Worm (Caenorhabditis elegans) whole organism, late embryonic: Measurements from ENCODE around the gene srh-4.

Source experiments
- C38D4.7 ChIP-seq: fragments of 200-800 bp; sonication (Bioruptor generic); optimal IDR thresholded peaks from 2 replicates; lab custom pipeline; 2018; ENCODE audit warnings: mild to moderate bottlenecking, missing genetic modification characterization, moderate library complexity, missing compliant biosample characterization
- F13H6.1 ChIP-seq: sonication (generic microtip); optimal IDR thresholded peaks from 2 replicates; lab custom pipeline; 2016; ENCODE audit warnings: missing genetic modification characterization, missing compliant biosample characterization
- K09A11.1 ChIP-seq: sonication (generic microtip); optimal IDR thresholded peaks from 2 replicates; lab custom pipeline; 2017; ENCODE audit warnings: antibody characterized with exemption, mild to moderate bottlenecking, missing genetic modification characterization, missing compliant biosample characterization; ENCODE audit not compliant: insufficient read depth
- T23F11.4 ChIP-seq: fragments of 200-800 bp; sonication (Bioruptor generic); optimal IDR thresholded peaks from 2 replicates; lab custom pipeline; 2018; ENCODE audit warnings: mild to moderate bottlenecking, missing genetic modification characterization, missing compliant biosample characterization
- Y22D7AL.16 ChIP-seq: sonication (generic microtip); optimal IDR thresholded peaks from 2 replicates; lab custom pipeline; 2016; ENCODE audit warnings: missing genetic modification characterization, missing compliant biosample characterization
- ahr-1 ChIP-seq: sonication (generic microtip); optimal IDR thresholded peaks from 2 replicates; lab custom pipeline; 2016; ENCODE audit warnings: missing genetic modification characterization, missing compliant biosample characterization
- ceh-14 ChIP-seq: sonication (generic microtip); optimal IDR thresholded peaks from 2 replicates; lab custom pipeline; 2016; ENCODE audit warnings: missing genotype, missing genetic modification characterization, missing compliant biosample characterization
- ceh-18 ChIP-seq: sonication (generic microtip); optimal IDR thresholded peaks from 2 replicates; lab custom pipeline; 2016; ENCODE audit warnings: missing genetic modification characterization, missing compliant biosample characterization
- ceh-2 ChIP-seq: sonication (generic microtip); optimal IDR thresholded peaks from 2 replicates; lab custom pipeline; 2016; ENCODE audit warnings: missing genotype, missing genetic modification characterization, missing compliant biosample characterization
- ceh-24 ChIP-seq: sonication (generic microtip); optimal IDR thresholded peaks from 2 replicates; lab custom pipeline; 2016; ENCODE audit warnings: mild to moderate bottlenecking, missing genetic modification characterization, missing compliant biosample characterization
- ceh-30 ChIP-seq: fragments of 150-350 bp; optimal IDR thresholded peaks from 2 replicates; lab custom pipeline; 2014; ENCODE audit warnings: missing biosample characterization, missing genetic modification characterization
- ceh-34 ChIP-seq: sonication (generic microtip); optimal IDR thresholded peaks from 2 replicates; lab custom pipeline; 2016; ENCODE audit warnings: mild to moderate bottlenecking, missing genetic modification characterization, missing compliant biosample characterization
- ceh-45 ChIP-seq: fragments of 200-800 bp; sonication (Bioruptor generic); IDR thresholded peaks from 2 replicates; pipeline ENCODE4 v1.3.6; 2022; ENCODE audit warnings: missing genetic modification reagents, missing genetic modification characterization, missing compliant biosample characterization
- ceh-6 ChIP-seq: fragments of 200-800 bp; sonication (Bioruptor generic); optimal IDR thresholded peaks from 2 replicates; lab custom pipeline; 2018; ENCODE audit warnings: mild to moderate bottlenecking, missing genetic modification characterization, missing compliant biosample characterization
- ceh-9 ChIP-seq: sonication (generic microtip); optimal IDR thresholded peaks from 2 replicates; lab custom pipeline; 2016; ENCODE audit warnings: mild to moderate bottlenecking, missing genetic modification characterization, inconsistent platforms, missing compliant biosample characterization
- dmd-4 ChIP-seq: sonication (generic microtip); optimal IDR thresholded peaks from 2 replicates; lab custom pipeline; 2016; ENCODE audit warnings: borderline replicate concordance, missing genetic modification characterization, missing compliant biosample characterization
- elt-4 ChIP-seq: sonication (generic microtip); optimal IDR thresholded peaks from 2 replicates; lab custom pipeline; 2016; ENCODE audit warnings: missing genetic modification characterization, missing compliant biosample characterization
- fax-1 ChIP-seq: sonication (generic microtip); optimal IDR thresholded peaks from 2 replicates; lab custom pipeline; 2016; ENCODE audit warnings: missing genotype, missing genetic modification characterization, missing compliant biosample characterization
- fkh-10 ChIP-seq: fragments of 150-350 bp; optimal IDR thresholded peaks from 2 replicates; lab custom pipeline; 2014; ENCODE audit warnings: missing biosample characterization, missing genetic modification reagents, missing genetic modification characterization
- gmeb-2 ChIP-seq: sonication (generic microtip); optimal IDR thresholded peaks from 2 replicates; lab custom pipeline; 2016; ENCODE audit warnings: missing genetic modification characterization, inconsistent platforms, missing compliant biosample characterization
- hlh-13 ChIP-seq: fragments of 200-800 bp; sonication (Bioruptor generic); optimal IDR thresholded peaks from 2 replicates; lab custom pipeline; 2018; ENCODE audit warnings: mild to moderate bottlenecking, missing genetic modification characterization, missing compliant biosample characterization
- hlh-6 ChIP-seq: sonication (generic microtip); optimal IDR thresholded peaks from 2 replicates; lab custom pipeline; 2016; ENCODE audit warnings: missing genotype, missing genetic modification characterization, missing compliant biosample characterization
- nfya-1 ChIP-seq: sonication (generic microtip); optimal IDR thresholded peaks from 2 replicates; lab custom pipeline; 2017; ENCODE audit warnings: missing genetic modification characterization, mild to moderate bottlenecking, missing compliant biosample characterization, antibody characterized with exemption, moderate library complexity
- nhr-232 ChIP-seq: sonication (generic microtip); optimal IDR thresholded peaks from 2 replicates; lab custom pipeline; 2016; ENCODE audit warnings: missing genetic modification characterization, missing compliant biosample characterization
- npax-4 ChIP-seq: sonication (generic microtip); optimal IDR thresholded peaks from 2 replicates; lab custom pipeline; 2016; ENCODE audit warnings: missing genetic modification characterization, missing compliant biosample characterization
- odd-2 ChIP-seq: sonication (generic microtip); optimal IDR thresholded peaks from 2 replicates; lab custom pipeline; 2017; ENCODE audit warnings: antibody characterized with exemption, mild to moderate bottlenecking, missing genetic modification characterization, missing compliant biosample characterization
- pag-3 ChIP-seq: sonication (generic microtip); optimal IDR thresholded peaks from 2 replicates; lab custom pipeline; 2016; ENCODE audit warnings: missing compliant biosample characterization, missing genetic modification characterization, borderline replicate concordance
- pat-9 ChIP-seq: fragments of 200-800 bp; sonication (Bioruptor generic); optimal IDR thresholded peaks from 2 replicates; lab custom pipeline; 2018; ENCODE audit warnings: mild to moderate bottlenecking, missing genetic modification characterization, moderate library complexity, missing compliant biosample characterization
- pqm-1 ChIP-seq: sonication (generic microtip); optimal IDR thresholded peaks from 2 replicates; lab custom pipeline; 2016; ENCODE audit warnings: missing genetic modification characterization, missing compliant biosample characterization
- rnt-1 ChIP-seq: sonication (generic microtip); optimal IDR thresholded peaks from 2 replicates; lab custom pipeline; 2016; ENCODE audit warnings: missing genetic modification characterization, missing compliant biosample characterization
- sdc-2 ChIP-seq: sonication (generic microtip); optimal IDR thresholded peaks from 2 replicates; lab custom pipeline; 2016; ENCODE audit warnings: missing genotype, missing genetic modification characterization, missing compliant biosample characterization
- sox-2 ChIP-seq: fragments of 200-800 bp; sonication (Bioruptor generic); IDR thresholded peaks from 2 replicates; pipeline ENCODE4 v1.3.6; 2022; ENCODE audit warnings: missing genetic modification reagents, missing genetic modification characterization, missing compliant biosample characterization
- sox-4 ChIP-seq: sonication (generic microtip); optimal IDR thresholded peaks from 2 replicates; lab custom pipeline; 2017; ENCODE audit warnings: mild to moderate bottlenecking, missing genetic modification characterization, inconsistent platforms, missing compliant biosample characterization
- tbx-7 ChIP-seq: sonication (generic microtip); optimal IDR thresholded peaks from 2 replicates; lab custom pipeline; 2016; ENCODE audit warnings: missing genotype, missing genetic modification characterization, missing compliant biosample characterization
- ttx-3 ChIP-seq: sonication (generic microtip); optimal IDR thresholded peaks from 2 replicates; lab custom pipeline; 2016; ENCODE audit warnings: missing genetic modification reagents, missing genetic modification characterization, missing compliant biosample characterization
- unc-3 ChIP-seq, 2 experiments: fragments of 200-800 bp in 1 of 2; sonication (Bioruptor generic) in 1 of 2; sonication (generic microtip) in 1 of 2; conservative IDR thresholded peaks in 1 of 2; optimal IDR thresholded peaks in 1 of 2; 2 replicates each; pipeline versions ENCODE4 v1.3.6 to Lab custom; 2016 to 2022; ENCODE audit warnings: missing compliant biosample characterization in 2 of 2, missing genetic modification characterization in 2 of 2, missing genetic modification reagents in 1 of 2
- ztf-16 ChIP-seq: sonication (generic microtip); optimal IDR thresholded peaks from 2 replicates; lab custom pipeline; 2017; ENCODE audit warnings: missing genetic modification characterization, missing compliant biosample characterization

The srh-4 gene

ce11 chrV:4004577-4004976, 5.7 kb upstream of the srh-4 start:
- TF ChIP-seq pqm-1 (tag; lab: Kevin White, UChicago) (no peak), ceh-9 (no peak), elt-4 (tag; lab: Kevin White, UChicago) (no peak), ceh-14 (tag; lab: Kevin White, UChicago) (no peak), ceh-30 (no peak), rnt-1 (tag; lab: Kevin White, UChicago) (no peak), ceh-6 (GFP tag; lab: Kevin White, UChicago) (no peak)

DNA sequence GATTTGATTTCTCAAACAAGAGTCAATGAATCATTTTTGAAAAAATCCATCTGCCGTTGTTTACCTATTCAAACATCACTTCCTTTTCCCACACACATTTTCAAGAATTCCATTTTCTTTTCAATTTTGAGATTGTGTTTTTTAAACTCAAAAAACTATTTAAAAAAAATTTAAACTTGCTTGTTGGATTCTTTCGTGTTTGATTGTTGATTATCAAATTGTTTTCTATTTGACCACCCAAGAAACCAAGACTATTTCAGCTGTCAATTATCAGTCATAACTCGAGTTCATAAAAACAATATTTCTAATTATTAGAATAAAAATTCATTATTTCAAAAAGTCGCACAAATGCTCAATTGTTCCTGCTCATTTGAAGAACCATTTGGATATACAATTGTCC, 5.1 kb upstream of the srh-4 start, which contains the start of gene srh-8:
Gene srh-8, plus strand, starts transcription at position 301 of the 400 bp plus-strand sequence.
- no peak for TF ChIP-seq ceh-18 (tag; lab: Kevin White, UChicago)
- TF ChIP-seq ceh-14 (tag; lab: Kevin White, UChicago): no peak
- no peak for TF ChIP-seq ceh-2 (tag; lab: Kevin White, UChicago)
- no peak for TF ChIP-seq pqm-1 (tag; lab: Kevin White, UChicago)

- no peak for TF ChIP-seq npax-4
- no peak for TF ChIP-seq hlh-13 (GFP tag; lab: Kevin White, UChicago)
- TF ChIP-seq Y22D7AL.16 (tag; lab: Kevin White, UChicago): no peak
- no peak for TF ChIP-seq ceh-2 (tag; lab: Kevin White, UChicago)
These were observed 2.3 kb upstream of the srh-4 start, which contains the start of gene srh-7 for ce11 chrV:4007927-4008326. TSS of gene srh-7 (plus strand) at chrV:4008227.

DNA sequence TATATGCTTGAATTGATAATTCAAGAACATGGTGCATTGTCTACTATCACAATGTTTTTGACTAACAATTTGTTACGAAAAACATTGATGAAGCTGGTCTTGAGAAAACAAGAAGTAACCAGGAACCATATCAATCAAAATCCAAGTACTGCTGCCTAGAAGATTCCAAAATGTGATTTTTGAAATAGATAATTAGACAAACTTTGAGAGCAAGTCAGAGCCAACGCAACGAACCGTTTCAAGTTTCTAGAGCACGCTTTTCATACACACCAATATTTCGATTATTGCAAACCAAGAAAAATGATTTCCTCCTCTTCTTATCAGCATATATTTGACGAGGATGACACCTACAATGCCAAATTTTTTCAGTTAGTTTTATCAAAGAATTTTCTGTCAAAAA, 6.5 kb downstream of the srh-4 start, which contains the start of gene srw-89:
Gene srw-89, plus strand, starts transcription at position 301 of the 400 bp plus-strand sequence.
- TF ChIP-seq pag-3 (no peak), tbx-7 (no peak), sox-4 (no peak), Y22D7AL.16 (tag; lab: Kevin White, UChicago) (no peak), T23F11.4 (GFP tag; lab: Kevin White, UChicago) (no peak), F13H6.1 (no peak), dmd-4 (no peak)
- TF ChIP-seq, all 69 proteins: peak for 0

ce11 chrV:4018591-4018990, 8.3 kb downstream of the srh-4 start:
- TF ChIP-seq ceh-45 (GFP tag; lab: Robert Waterston, UW) (no peak), gmeb-2 (no peak), hlh-6 (tag; lab: Kevin White, UChicago) (no peak), unc-3 (GFP tag; conservative IDR thresholded peaks at IDR 0.05; lab: Robert Waterston, UW) (no peak), unc-3 (tag; optimal IDR thresholded peaks at IDR 0.05; lab: Kevin White, UChicago) (no peak), ceh-14 (tag; lab: Kevin White, UChicago) (no peak), C38D4.7 (GFP tag; lab: Kevin White, UChicago) (no peak), ceh-2 (tag; lab: Kevin White, UChicago) (no peak), ttx-3 (tag; lab: Kevin White, UChicago) (no peak), odd-2 (tag; lab: Kevin White, UChicago) (no peak), nfya-1 (no peak), ztf-16 (tag; lab: Kevin White, UChicago) (no peak), nhr-232 (tag; lab: Kevin White, UChicago) (no peak)

- TF ChIP-seq ceh-24 (tag; lab: Kevin White, UChicago) (no peak), odd-2 (tag; lab: Kevin White, UChicago) (no peak), ceh-45 (GFP tag; lab: Robert Waterston, UW) (no peak), sdc-2 (tag; lab: Kevin White, UChicago) (no peak), ceh-34 (no peak), ahr-1 (tag; lab: Kevin White, UChicago) (no peak), rnt-1 (tag; lab: Kevin White, UChicago) (no peak), fax-1 (tag; lab: Kevin White, UChicago) (no peak), sox-2 (GFP tag; lab: Robert Waterston, UW) (no peak), pat-9 (no peak), fkh-10 (GFP tag; lab: Kevin White, UChicago) (no peak), ceh-6 (GFP tag; lab: Kevin White, UChicago) (no peak), K09A11.1 (tag; lab: Kevin White, UChicago) (no peak)
These were observed 8.9 kb downstream of the srh-4 start, which contains the start of gene K09D9.3 for ce11 chrV:4019188-4019587. TSS of gene K09D9.3 (plus strand) at chrV:4019488.
